Worm (Caenorhabditis elegans): ENCODE measurements around the gene nhr-80.

ce11 chrIII:48329-48728, 33.7 kb upstream of the nhr-80 start:
- TF ChIP-seq ztf-11 (tag; optimal IDR thresholded peaks at IDR 0.05): no peak
- TF ChIP-seq zip-8 (tag; optimal IDR thresholded peaks at IDR 0.05): no peak
- no peak for TF ChIP-seq drap-1 (GFP tag; optimal IDR thresholded peaks at IDR 0.05)
- TF ChIP-seq bed-3 (GFP tag; optimal IDR thresholded peaks at IDR 0.05): no peak
- TF ChIP-seq nhr-12 (tag; optimal IDR thresholded peaks at IDR 0.05): no peak
- TF ChIP-seq unc-62 (GFP tag; optimal IDR thresholded peaks at IDR 0.05): no peak
- no peak for TF ChIP-seq lin-13 (tag; optimal IDR thresholded peaks at IDR 0.05)
- no peak for TF ChIP-seq nhr-28 (tag; optimal IDR thresholded peaks at IDR 0.05)
- TF ChIP-seq elt-3 (tag; optimal IDR thresholded peaks at IDR 0.05): no peak
- TF ChIP-seq mep-1 (tag; optimal IDR thresholded peaks at IDR 0.05): no peak
- no peak for TF ChIP-seq M03D4.4 (tag; optimal IDR thresholded peaks at IDR 0.05)

Measured in whole organism, mixed stage, embryonic.